Worm (Caenorhabditis elegans): ENCODE results near the gene fbxc-49.

fbxc-49 gene

ce11 chrII:2083726-2084179, at the start of gene fbxc-49, which contains the start of gene T16A1.5:
TSS of gene fbxc-49 (plus strand) at chrII:2084129.
TSS of gene T16A1.5 (minus strand) at chrII:2083826.
- TF ChIP-seq isw-1 (GFP tag; IDR thresholded peaks at IDR 0.05), result no peak
- no peak for TF ChIP-seq grh-1 (GFP tag; IDR thresholded peaks at IDR 0.05)
- no peak for TF ChIP-seq nhr-90 (tag; optimal IDR thresholded peaks at IDR 0.05; ENCODE audit: poor library complexity)
- no peak for TF ChIP-seq skn-1 (tag; optimal IDR thresholded peaks at IDR 0.05)
- TF ChIP-seq lsy-2 (tag; optimal IDR thresholded peaks at IDR 0.05), result no peak
- no peak for TF ChIP-seq ceh-82 (tag; optimal IDR thresholded peaks at IDR 0.05)
- TF ChIP-seq C16A3.4 (tag; optimal IDR thresholded peaks at IDR 0.05), result no peak
- TF ChIP-seq ceh-88 (GFP tag; IDR thresholded peaks at IDR 0.05), result no peak
- TF ChIP-seq nhr-20 (tag; optimal IDR thresholded peaks at IDR 0.05), result no peak
- TF ChIP-seq C04F5.9 (tag; optimal IDR thresholded peaks at IDR 0.05), result no peak
- no peak for TF ChIP-seq elt-3 (tag; optimal IDR thresholded peaks at IDR 0.05)
- TF ChIP-seq lin-13 (GFP tag; optimal IDR thresholded peaks at IDR 0.05), result no peak
- TF ChIP-seq unc-86 (tag; optimal IDR thresholded peaks at IDR 0.05), result no peak

- no peak for TF ChIP-seq vab-15 (tag; optimal IDR thresholded peaks at IDR 0.05)
- no peak for TF ChIP-seq nhr-28 (tag; optimal IDR thresholded peaks at IDR 0.05)
- TF ChIP-seq hlh-17 (GFP tag; optimal IDR thresholded peaks at IDR 0.05; ENCODE audit: borderline replicate concordance), result no peak
- TF ChIP-seq ceh-8 (GFP tag; optimal IDR thresholded peaks at IDR 0.05), result no peak
- TF ChIP-seq nhr-76 (tag; optimal IDR thresholded peaks at IDR 0.05), result no peak
- TF ChIP-seq fkh-10 (GFP tag; optimal IDR thresholded peaks at IDR 0.05), result no peak
- TF ChIP-seq ztf-11 (tag; optimal IDR thresholded peaks at IDR 0.05), result no peak
- TF ChIP-seq dpl-1 (GFP tag; optimal IDR thresholded peaks at IDR 0.05), result no peak
- TF ChIP-seq lsy-2 (tag; optimal IDR thresholded peaks at IDR 0.05), result no peak
- no peak for TF ChIP-seq blmp-1 (tag; optimal IDR thresholded peaks at IDR 0.05)
- no peak for TF ChIP-seq snpc-4 (tag; optimal IDR thresholded peaks at IDR 0.05)
- TF ChIP-seq lin-35 (GFP tag; optimal IDR thresholded peaks at IDR 0.05), result no peak
- no peak for TF ChIP-seq sox-4 (tag; optimal IDR thresholded peaks at IDR 0.05)
- no peak for TF ChIP-seq fos-1 (tag; optimal IDR thresholded peaks at IDR 0.05)
Measured at ce11 chrII:2039288-2039687, 44.6 kb upstream of the fbxc-49 start, which contains the start of gene bath-19. TSS of gene bath-19 (minus strand) at chrII:2039388.

ce11 chrII:2042447-2042846, 41.5 kb upstream of the fbxc-49 start, which contains the start of gene bath-20:
TSS of gene bath-20 (minus strand) at chrII:2042547.
- no peak for TF ChIP-seq irx-1 (tag; optimal IDR thresholded peaks at IDR 0.05)
- TF ChIP-seq efl-1 (optimal IDR thresholded peaks at IDR 0.05), result no peak
- TF ChIP-seq efl-1 (GFP tag; optimal IDR thresholded peaks at IDR 0.05 in 1 of 2), result peak in 1 of 2 experiments; percentile 41

- TF ChIP-seq unc-130 (tag; optimal IDR thresholded peaks at IDR 0.05) (no peak), unc-62 (GFP tag; optimal IDR thresholded peaks at IDR 0.05) (no peak), irx-1 (tag; optimal IDR thresholded peaks at IDR 0.05) (no peak), unc-30 (tag; optimal IDR thresholded peaks at IDR 0.05) (no peak), elt-2 (tag; optimal IDR thresholded peaks at IDR 0.05) (no peak), aha-1 (tag; optimal IDR thresholded peaks at IDR 0.05) (no peak), swsn-7 (tag; optimal IDR thresholded peaks at IDR 0.05) (no peak), nhr-76 (tag; optimal IDR thresholded peaks at IDR 0.05) (no peak), mep-1 (tag; optimal IDR thresholded peaks at IDR 0.05) (no peak), lin-15B (tag; optimal IDR thresholded peaks at IDR 0.05) (no peak), ceh-82 (tag; optimal IDR thresholded peaks at IDR 0.05) (no peak), lin-14 (GFP tag; optimal IDR thresholded peaks at IDR 0.05) (no peak)
Measured at ce11 chrII:2045505-2045904, 38.4 kb upstream of the fbxc-49 start, which contains the start of gene bath-24. TSS of gene bath-24 (minus strand) at chrII:2045605.
